Worm (Caenorhabditis elegans): ENCODE measurements around the gene pxn-2.

The pxn-2 gene

DNA sequence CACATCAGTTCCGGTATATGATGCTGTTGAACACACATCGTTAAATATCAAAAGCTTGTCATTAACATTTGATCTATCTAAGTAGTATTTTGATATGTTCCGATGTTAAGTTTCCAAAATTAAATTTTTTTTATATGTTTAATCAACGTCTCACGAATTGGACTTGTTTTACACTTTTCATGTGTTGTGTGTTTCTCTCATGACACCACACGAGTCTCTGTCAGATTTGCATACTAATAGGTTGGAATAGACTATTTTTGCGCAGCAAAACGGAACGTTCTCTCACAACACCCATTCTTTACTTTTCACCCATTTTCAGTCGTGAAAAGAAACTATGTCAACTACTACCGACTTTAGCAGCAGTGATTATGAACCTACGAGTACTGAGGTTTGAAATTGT lies 8.5 kb downstream of the pxn-2 start, which contains the start of gene K09C8.8:
TSS of gene K09C8.8 (plus strand) at position 301 of the 400 bp plus-strand sequence.
- TF ChIP-seq saeg-2 (GFP tag; IDR thresholded peaks at IDR 0.05) (no peak), pha-4 (GFP tag; IDR thresholded peaks at IDR 0.05) (no peak), pha-4 (tag; optimal IDR thresholded peaks at IDR 0.05) (no peak), unc-130 (GFP tag; optimal IDR thresholded peaks at IDR 0.05) (no peak), nhr-10 (tag; optimal IDR thresholded peaks at IDR 0.05) (no peak), unc-62 (GFP tag; optimal IDR thresholded peaks at IDR 0.05 in 1 of 2) (no peak), unc-62 (tag; optimal IDR thresholded peaks at IDR 0.05) (no peak), aly-2 (tag; optimal IDR thresholded peaks at IDR 0.05) (no peak), unc-39 (tag; optimal IDR thresholded peaks at IDR 0.05) (no peak), mxl-3 (GFP tag; optimal IDR thresholded peaks at IDR 0.05) (no peak), daf-16 (GFP tag; optimal IDR thresholded peaks at IDR 0.05) (no peak), daf-16 (tag; optimal IDR thresholded peaks at IDR 0.05) (no peak), F10B5.3 (tag; optimal IDR thresholded peaks at IDR 0.05) (no peak), lin-39 (tag; optimal IDR thresholded peaks at IDR 0.05) (no peak), F26F4.8 (GFP tag; conservative IDR thresholded peaks at IDR 0.05) (no peak), ZK546.5 (tag; optimal IDR thresholded peaks at IDR 0.05) (no peak), ctbp-1 (GFP tag; IDR thresholded peaks at IDR 0.05) (no peak), madf-5 (GFP tag; IDR thresholded peaks at IDR 0.05) (no peak)

- TF ChIP-seq lin-29 (GFP tag; IDR thresholded peaks at IDR 0.05) (no peak), spr-1 (tag; optimal IDR thresholded peaks at IDR 0.05) (no peak), aha-1 (tag) (no peak), spr-3 (GFP tag; optimal IDR thresholded peaks at IDR 0.05) (no peak), ceh-20 (GFP tag; IDR thresholded peaks at IDR 0.05) (no peak), egl-43 (GFP tag; IDR thresholded peaks at IDR 0.05) (no peak), rbr-2 (tag; optimal IDR thresholded peaks at IDR 0.05) (no peak), nhr-10 (tag; optimal IDR thresholded peaks at IDR 0.05) (no peak), nhr-41 (GFP tag; IDR thresholded peaks at IDR 0.05) (no peak), zip-11 (GFP tag; IDR thresholded peaks at IDR 0.05) (no peak), egl-27 (tag; optimal IDR thresholded peaks at IDR 0.05) (no peak), dve-1 (tag; optimal IDR thresholded peaks at IDR 0.05; ENCODE audit: insufficient read depth) (no peak)
These were observed 11.4 kb downstream of the pxn-2 start, which contains the start of gene K09C8.9 for ce11 chrX:10967698-10968097. Gene K09C8.9 (minus strand): TSS chrX:10967798.

DNA sequence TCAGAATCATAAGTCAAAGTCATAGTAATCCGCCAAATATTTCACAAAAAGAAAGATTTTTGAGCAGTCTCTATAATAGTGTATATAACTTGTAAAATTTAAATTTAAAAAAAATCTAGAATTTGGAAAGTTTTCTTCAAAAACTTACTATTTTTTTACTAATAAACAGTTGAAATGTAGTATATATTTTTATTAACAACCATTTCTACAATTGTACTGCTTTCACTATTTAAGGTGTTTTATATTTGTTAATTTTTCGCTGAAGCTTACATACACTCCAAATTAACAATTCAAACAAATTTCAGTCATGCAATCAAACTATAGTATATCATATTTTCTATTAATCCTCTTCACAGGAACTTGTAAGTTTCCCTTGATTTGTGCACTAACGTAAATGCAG lies 12.8 kb downstream of the pxn-2 start, which contains the start of gene lge-1:
TSS of gene lge-1 (plus strand) at position 301 of the 400 bp plus-strand sequence.
- TF ChIP-seq hif-1 (tag; optimal IDR thresholded peaks at IDR 0.05): no peak
- no peak for TF ChIP-seq zag-1 (tag; optimal IDR thresholded peaks at IDR 0.05)
- TF ChIP-seq dve-1 (tag; optimal IDR thresholded peaks at IDR 0.05; ENCODE audit: insufficient read depth): no peak
- no peak for TF ChIP-seq T20F7.1 (GFP tag; optimal IDR thresholded peaks at IDR 0.05)
- TF ChIP-seq php-3 (GFP tag; IDR thresholded peaks at IDR 0.05): no peak
- no peak for TF ChIP-seq lin-1 (GFP tag; IDR thresholded peaks at IDR 0.05)
- TF ChIP-seq ceh-28 (tag; optimal IDR thresholded peaks at IDR 0.05): no peak
- no peak for TF ChIP-seq nhr-77 (tag; optimal IDR thresholded peaks at IDR 0.05)
- no peak for TF ChIP-seq aha-1 (tag)
- no peak for TF ChIP-seq snpc-1.2 (GFP tag; IDR thresholded peaks at IDR 0.05)
- TF ChIP-seq Y105C5A.15 (GFP tag; IDR thresholded peaks at IDR 0.05): no peak
- no peak for TF ChIP-seq ctbp-1 (GFP tag; IDR thresholded peaks at IDR 0.05)
- no peak for TF ChIP-seq lsy-2 (tag; optimal IDR thresholded peaks at IDR 0.05)
- no peak for TF ChIP-seq pqm-1 (tag; optimal IDR thresholded peaks at IDR 0.05)
- no peak for TF ChIP-seq nhr-10 (tag; optimal IDR thresholded peaks at IDR 0.05)
- no peak for TF ChIP-seq mxl-3 (GFP tag; optimal IDR thresholded peaks at IDR 0.05)
- no peak for TF ChIP-seq ama-1 (optimal IDR thresholded peaks at IDR 0.05)
- no peak for TF ChIP-seq unc-130 (GFP tag; optimal IDR thresholded peaks at IDR 0.05)
